Fruit fly (Drosophila melanogaster) whole organism, embryonic: ENCODE results near the gene CG6766.

Experiments used
- B-H1 ChIP-seq: fragments of 200-800 bp; sonication (Bioruptor generic); IDR thresholded peaks from 3 replicates; pipeline ENCODE4 v1.3.6; 2022; ENCODE audit warnings: missing biosample characterization, missing genetic modification characterization
- B-H2 ChIP-seq: fragments of 200-800 bp; sonication (Bioruptor generic); optimal IDR thresholded peaks from 2 replicates; lab custom pipeline; 2018; ENCODE audit warnings: missing biosample characterization, mild to moderate bottlenecking, missing genetic modification characterization
- CG10267 ChIP-seq: fragments of 200-800 bp; sonication (Bioruptor generic); optimal IDR thresholded peaks from 2 replicates; lab custom pipeline; 2018; ENCODE audit warnings: missing biosample characterization, mild to moderate bottlenecking, missing genetic modification characterization, moderate library complexity
- CG12769 ChIP-seq: fragments of 200-800 bp; sonication (Bioruptor generic); optimal IDR thresholded peaks from 2 replicates; lab custom pipeline; 2019; ENCODE audit warnings: missing biosample characterization, mild to moderate bottlenecking, missing genetic modification characterization, moderate library complexity
- CG13424 ChIP-seq: fragments of 200-800 bp; sonication (Bioruptor generic); optimal IDR thresholded peaks from 2 replicates; lab custom pipeline; 2019; ENCODE audit warnings: missing biosample characterization, mild to moderate bottlenecking, missing genetic modification characterization, moderate library complexity
- CG13624 ChIP-seq: fragments of 200-800 bp; sonication (Bioruptor generic); optimal IDR thresholded peaks from 2 replicates; lab custom pipeline; 2016; ENCODE audit warnings: missing biosample characterization, missing genetic modification characterization
- CG14014 ChIP-seq: fragments of 200-800 bp; sonication (Bioruptor generic); IDR thresholded peaks from 2 replicates; pipeline ENCODE4 v1.3.6; 2022; ENCODE audit warnings: missing biosample characterization, missing genetic modification characterization
- CG15011 ChIP-seq: fragments of 200-800 bp; sonication (Bioruptor generic); optimal IDR thresholded peaks from 3 replicates; lab custom pipeline; 2018; ENCODE audit warnings: missing biosample characterization, mild to moderate bottlenecking, missing genetic modification characterization
- CG15073 ChIP-seq: fragments of 200-800 bp; sonication (Bioruptor generic); optimal IDR thresholded peaks from 2 replicates; lab custom pipeline; 2016; ENCODE audit warnings: missing biosample characterization, missing genetic modification characterization
- CG1792 ChIP-seq: fragments of 200-800 bp; sonication (Bioruptor generic); optimal IDR thresholded peaks from 2 replicates; lab custom pipeline; 2016; ENCODE audit warnings: missing biosample characterization, missing genetic modification characterization
- CG18599 ChIP-seq: fragments of 200-800 bp; sonication (Bioruptor generic); optimal IDR thresholded peaks from 3 replicates; lab custom pipeline; 2017; ENCODE audit warnings: missing biosample characterization, missing genetic modification characterization, mild to moderate bottlenecking, moderate library complexity, missing genetic modification reagents
- CG2120 ChIP-seq: fragments of 200-800 bp; sonication (Bioruptor generic); optimal IDR thresholded peaks from 3 replicates; lab custom pipeline; 2016; ENCODE audit warnings: missing biosample characterization, missing genetic modification characterization
- CG3163 ChIP-seq: fragments of 200-800 bp; sonication (Bioruptor generic); optimal IDR thresholded peaks from 3 replicates; lab custom pipeline; 2016; ENCODE audit warnings: missing biosample characterization, missing genetic modification characterization
- CG34422 ChIP-seq: fragments of 200-800 bp; sonication (Bioruptor generic); IDR thresholded peaks from 3 replicates; pipeline ENCODE4 v1.3.6; 2022; ENCODE audit warnings: missing biosample characterization, missing genetic modification characterization
- CG3838 ChIP-seq: fragments of 200-800 bp; sonication (Bioruptor generic); optimal IDR thresholded peaks from 3 replicates; lab custom pipeline; 2016; ENCODE audit warnings: missing biosample characterization, missing genetic modification characterization
- CG4328 ChIP-seq: fragments of 200-800 bp; sonication (Bioruptor generic); optimal IDR thresholded peaks from 3 replicates; lab custom pipeline; 2017; ENCODE audit warnings: missing biosample characterization, missing genetic modification reagents, missing genetic modification characterization
- CG5245 ChIP-seq: fragments of 200-800 bp; sonication (Bioruptor generic); optimal IDR thresholded peaks from 3 replicates; lab custom pipeline; 2016; ENCODE audit warnings: missing biosample characterization, missing genetic modification characterization
- CG5953 ChIP-seq: fragments of 200-800 bp; sonication (Bioruptor generic); IDR thresholded peaks from 2 replicates; pipeline ENCODE4 v1.3.6; 2022; ENCODE audit warnings: missing biosample characterization, missing genetic modification characterization
- CG7786 ChIP-seq: fragments of 200-800 bp; sonication (Bioruptor generic); optimal IDR thresholded peaks from 2 replicates; lab custom pipeline; 2016; ENCODE audit warnings: missing biosample characterization, missing genetic modification characterization
- CG7987 ChIP-seq: fragments of 200-800 bp; sonication (Bioruptor generic); optimal IDR thresholded peaks from 2 replicates; lab custom pipeline; 2018; ENCODE audit warnings: missing biosample characterization, mild to moderate bottlenecking, missing genetic modification characterization, moderate library complexity
- CG9437 ChIP-seq: fragments of 200-800 bp; sonication (Bioruptor generic); optimal IDR thresholded peaks from 2 replicates; lab custom pipeline; 2018; ENCODE audit warnings: missing biosample characterization, mild to moderate bottlenecking, missing genetic modification characterization
- CrebB ChIP-seq: fragments of 200-800 bp; sonication (Bioruptor generic); optimal IDR thresholded peaks from 3 replicates; lab custom pipeline; 2018; ENCODE audit warnings: missing biosample characterization, mild to moderate bottlenecking, missing genetic modification characterization
- Dll ChIP-seq: fragments of 200-800 bp; sonication (Bioruptor generic); IDR thresholded peaks from 4 replicates; pipeline ENCODE4 v1.3.6; 2022; ENCODE audit warnings: missing biosample characterization, missing genetic modification characterization; ENCODE audit not compliant: partially characterized antibody
- Doc3 ChIP-seq: fragments of 200-800 bp; sonication (Bioruptor generic); IDR thresholded peaks from 3 replicates; pipeline ENCODE4 v1.3.6; 2022; ENCODE audit warnings: missing biosample characterization, missing genetic modification characterization; ENCODE audit not compliant: partially characterized antibody
- ERR ChIP-seq: fragments of 200-800 bp; sonication (Bioruptor generic); optimal IDR thresholded peaks from 2 replicates; lab custom pipeline; 2016; ENCODE audit warnings: missing biosample characterization, missing genetic modification characterization
- Fer2 ChIP-seq: fragments of 200-800 bp; sonication (Bioruptor generic); optimal IDR thresholded peaks from 2 replicates; lab custom pipeline; 2018; ENCODE audit warnings: missing biosample characterization, mild to moderate bottlenecking, missing genetic modification characterization, moderate library complexity
- Gug ChIP-seq: fragments of 200-800 bp; sonication (Bioruptor generic); IDR thresholded peaks from 4 replicates; pipeline ENCODE4 v1.3.6; 2022; ENCODE audit warnings: missing biosample characterization, missing genetic modification characterization
- HLH54F ChIP-seq: fragments of 200-800 bp; sonication (Bioruptor generic); optimal IDR thresholded peaks from 3 replicates; lab custom pipeline; 2016; ENCODE audit warnings: missing biosample characterization, missing genetic modification characterization
- Hand ChIP-seq: fragments of 200-800 bp; sonication (Bioruptor generic); optimal IDR thresholded peaks from 2 replicates; lab custom pipeline; 2017; ENCODE audit warnings: mild to moderate bottlenecking, missing biosample characterization, missing genetic modification reagents, missing genetic modification characterization
- Hey ChIP-seq: fragments of 200-800 bp; sonication (Bioruptor generic); optimal IDR thresholded peaks from 3 replicates; lab custom pipeline; 2018; ENCODE audit warnings: missing biosample characterization, mild to moderate bottlenecking, missing genetic modification characterization
- Hr39 ChIP-seq: fragments of >200 bp; optimal IDR thresholded peaks from 2 replicates; lab custom pipeline; 2017
- Kr ChIP-seq: fragments of 200-800 bp; sonication (Bioruptor generic); optimal IDR thresholded peaks from 2 replicates; lab custom pipeline; 2017; ENCODE audit warnings: missing biosample characterization, mild to moderate bottlenecking, missing genetic modification characterization
- NFAT ChIP-seq: fragments of 200-800 bp; sonication (Bioruptor generic); IDR thresholded peaks from 2 replicates; pipeline ENCODE4 v1.3.6; 2022; ENCODE audit warnings: missing biosample characterization, missing genetic modification characterization
- Opbp ChIP-seq: fragments of 200-800 bp; sonication (Bioruptor generic); IDR thresholded peaks from 3 replicates; pipeline ENCODE4 v1.3.6; 2022; ENCODE audit warnings: missing biosample characterization, missing genetic modification characterization; ENCODE audit not compliant: partially characterized antibody
- Ptx1 ChIP-seq: fragments of 200-800 bp; sonication (Bioruptor generic); IDR thresholded peaks from 2 replicates; pipeline ENCODE4 v1.3.6; 2022; ENCODE audit warnings: missing biosample characterization, missing genetic modification characterization
- Sry-δ ChIP-seq: fragments of 200-800 bp; sonication (Bioruptor generic); optimal IDR thresholded peaks from 2 replicates; lab custom pipeline; 2016; ENCODE audit warnings: missing biosample characterization, missing genetic modification characterization
- ab ChIP-seq: fragments of 200-800 bp; sonication (Bioruptor generic); optimal IDR thresholded peaks from 2 replicates; lab custom pipeline; 2016; ENCODE audit warnings: missing biosample characterization, missing genetic modification characterization
- aop ChIP-seq: fragments of 200-800 bp; sonication (Bioruptor generic); IDR thresholded peaks from 2 replicates; pipeline ENCODE4 v1.3.6; 2022; ENCODE audit warnings: missing biosample characterization, missing genetic modification characterization
- ci ChIP-seq: fragments of 200-800 bp; sonication (Bioruptor generic); IDR thresholded peaks from 3 replicates; pipeline ENCODE4 v1.3.6; 2022; ENCODE audit warnings: missing biosample characterization, missing genetic modification characterization
- crc ChIP-seq: fragments of 200-800 bp; sonication (Bioruptor generic); optimal IDR thresholded peaks from 2 replicates; lab custom pipeline; 2016; ENCODE audit warnings: missing biosample characterization, missing genetic modification characterization
- dm ChIP-seq: fragments of 200-800 bp; sonication (Bioruptor generic); optimal IDR thresholded peaks from 3 replicates; lab custom pipeline; 2016; ENCODE audit warnings: missing biosample characterization, missing genetic modification characterization
- fu2 ChIP-seq: fragments of 200-800 bp; sonication (Bioruptor generic); optimal IDR thresholded peaks from 2 replicates; lab custom pipeline; 2016; ENCODE audit warnings: missing biosample characterization, missing genetic modification characterization
- gcm2 ChIP-seq: fragments of 200-800 bp; sonication (Bioruptor generic); optimal IDR thresholded peaks from 2 replicates; lab custom pipeline; 2016; ENCODE audit warnings: missing biosample characterization, missing genetic modification characterization
- maf-S ChIP-seq: fragments of 200-800 bp; sonication (Bioruptor generic); optimal IDR thresholded peaks from 2 replicates; lab custom pipeline; 2016; ENCODE audit warnings: missing biosample characterization, missing genetic modification characterization
- prd ChIP-seq, 3 experiments: fragments of >200 bp in 2 of 3; fragments of 200-800 bp in 1 of 3; sonication (Bioruptor generic) in 1 of 3; optimal IDR thresholded peaks in 2 of 3; IDR thresholded peaks in 1 of 3; 2 replicates in 2 of 3; 3 replicates in 1 of 3; pipeline versions ENCODE4 v1.3.6 to Lab custom; 2017 to 2022; ENCODE audit warnings: missing biosample characterization in 1 of 3, missing genetic modification characterization in 1 of 3
- salm ChIP-seq: fragments of 200-800 bp; sonication (Bioruptor generic); optimal IDR thresholded peaks from 2 replicates; lab custom pipeline; 2018; ENCODE audit warnings: missing biosample characterization, mild to moderate bottlenecking, missing genetic modification characterization
- sd ChIP-seq: fragments of 200-800 bp; sonication (Bioruptor generic); optimal IDR thresholded peaks from 3 replicates; lab custom pipeline; 2018; ENCODE audit warnings: missing biosample characterization, mild to moderate bottlenecking, missing genetic modification characterization, moderate library complexity
- slp2 ChIP-seq: fragments of 200-800 bp; sonication (Bioruptor generic); optimal IDR thresholded peaks from 2 replicates; lab custom pipeline; 2016; ENCODE audit warnings: missing biosample characterization, missing genetic modification characterization
- sqz ChIP-seq: fragments of 200-800 bp; sonication (Bioruptor generic); optimal IDR thresholded peaks from 3 replicates; lab custom pipeline; 2018; ENCODE audit warnings: missing biosample characterization, mild to moderate bottlenecking, missing genetic modification characterization
- stwl ChIP-seq: fragments of 200-800 bp; sonication (Bioruptor generic); optimal IDR thresholded peaks from 3 replicates; lab custom pipeline; 2018; ENCODE audit warnings: missing biosample characterization, mild to moderate bottlenecking, missing genetic modification characterization, moderate library complexity
- tna ChIP-seq: fragments of 200-800 bp; sonication (Bioruptor generic); IDR thresholded peaks from 2 replicates; pipeline ENCODE4 v1.3.6; 2022; ENCODE audit warnings: missing biosample characterization, missing genetic modification characterization; ENCODE audit not compliant: partially characterized antibody
- vnd ChIP-seq: fragments of 200-800 bp; sonication (Bioruptor generic); IDR thresholded peaks from 3 replicates; pipeline ENCODE4 v1.3.6; 2022; ENCODE audit warnings: missing biosample characterization, missing genetic modification characterization; ENCODE audit not compliant: partially characterized antibody

CG6766 gene

DNA sequence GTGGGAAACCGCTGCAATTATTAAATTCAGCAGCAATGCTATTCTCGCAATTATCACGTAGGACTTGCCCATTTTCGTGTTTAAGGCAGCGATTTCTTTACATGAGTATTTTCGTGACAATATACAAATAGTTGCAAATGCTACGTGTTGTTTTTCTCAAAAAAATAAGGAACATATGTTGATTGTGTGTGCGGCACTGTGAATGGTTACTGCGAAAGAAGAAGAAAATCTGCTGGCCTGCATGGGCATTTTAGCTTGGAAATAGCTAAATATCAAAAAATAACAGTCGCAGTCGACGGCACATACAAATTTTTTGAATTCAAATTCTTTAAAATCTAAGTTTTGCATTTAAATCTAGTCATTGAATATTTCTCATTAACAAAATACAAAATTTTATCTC, at the start of gene CG6766 (continued):
- TF ChIP-seq CG3838 (GFP tag; lab: Kevin White, UChicago) (no peak), salm (tag; lab: Kevin White, UChicago) (no peak), CG1792 (GFP tag; lab: Kevin White, UChicago) (no peak), fu2 (no peak), CG13624 (GFP tag; lab: Kevin White, UChicago) (no peak), aop (no peak), dm (GFP tag; lab: Kevin White, UChicago) (peak; percentile 52), Fer2 (tag; lab: Kevin White, UChicago) (no peak), Ptx1 (GFP tag; lab: Robert Waterston, UW) (no peak), CG4328 (GFP tag; lab: Kevin White, UChicago) (no peak), Sry-δ (GFP tag; lab: Kevin White, UChicago) (peak; percentile 35), Gug (GFP tag; lab: Robert Waterston, UW) (no peak), crc (GFP tag; lab: Kevin White, UChicago) (no peak), CG7987 (GFP tag; lab: Kevin White, UChicago) (no peak), Dll (GFP tag; lab: Robert Waterston, UW) (peak; percentile 29; the same call in 1 of the 4 replicates), CG3163 (GFP tag; lab: Kevin White, UChicago) (no peak), B-H1 (GFP tag; lab: Robert Waterston, UW) (no peak), CG15073 (GFP tag; lab: Kevin White, UChicago) (peak; percentile 41), Doc3 (GFP tag; lab: Robert Waterston, UW) (no peak), CG14014 (GFP tag; lab: Robert Waterston, UW) (no peak), sd (peak; percentile 62), CG12769 (tag; lab: Kevin White, UChicago) (no peak), Hr39 (lab: Kevin White, UChicago) (no peak), NFAT (GFP tag; lab: Robert Waterston, UW) (no peak), Hey (no peak), tna (GFP tag; lab: Robert Waterston, UW) (no peak), B-H2 (peak; percentile 34), stwl (tag; lab: Kevin White, UChicago) (peak; percentile 73), Opbp (GFP tag; lab: Robert Waterston, UW) (peak; percentile 23; the same call in 2 of the 3 replicates), maf-S (GFP tag; lab: Kevin White, UChicago) (no peak), vnd (GFP tag; lab: Robert Waterston, UW) (no peak), Hand (GFP tag; lab: Kevin White, UChicago) (no peak), CG2120 (GFP tag; lab: Kevin White, UChicago) (peak; percentile 32), CG5953 (GFP tag; lab: Robert Waterston, UW) (no peak), CG9437 (GFP tag; lab: Kevin White, UChicago) (no peak), gcm2 (GFP tag; lab: Kevin White, UChicago) (no peak), CG7786 (GFP tag; lab: Kevin White, UChicago) (no peak), CrebB (no peak), ab (GFP tag; lab: Kevin White, UChicago) (no peak), ci (no peak), slp2 (GFP tag; lab: Kevin White, UChicago) (no peak), CG10267 (tag; lab: Kevin White, UChicago) (no peak), CG5245 (no peak), Kr (no peak), sqz (GFP tag; lab: Kevin White, UChicago) (no peak), CG18599 (GFP tag; lab: Kevin White, UChicago) (no peak), prd (optimal IDR thresholded peaks at IDR 0.05; lab: Kevin White, UChicago) (no peak), prd (GFP tag; IDR thresholded peaks at IDR 0.05; lab: Robert Waterston, UW) (no peak), CG15011 (GFP tag; lab: Kevin White, UChicago) (no peak), CG13424 (no peak), ERR (no peak), CG34422 (no peak; the same call in 2 of the 3 replicates), HLH54F (GFP tag; lab: Kevin White, UChicago) (no peak)
